Fruit fly (Drosophila melanogaster) whole organism: Measurements from ENCODE around the gene cher.

ENCODE experiments used
- CG8478 ChIP-seq: fragments of >200 bp; optimal IDR thresholded peaks from 2 replicates; lab custom pipeline; 2018; ENCODE audit warnings: inconsistent platforms
- Dll ChIP-seq: fragments of >200 bp; optimal IDR thresholded peaks from 2 replicates; lab custom pipeline; 2017
- EcR ChIP-seq, 2 experiments: fragments of >200 bp; optimal IDR thresholded peaks; 2 replicates each; lab custom pipeline; 2017; ENCODE audit warnings: missing biosample characterization in 2 of 2, missing genetic modification characterization in 2 of 2, missing genetic modification reagents in 2 of 2
- pan ChIP-seq: fragments of >200 bp; optimal IDR thresholded peaks from 2 replicates; lab custom pipeline; 2017
- psq ChIP-seq: fragments of >200 bp; optimal IDR thresholded peaks from 2 replicates; lab custom pipeline; 2017
- usp ChIP-seq: fragments of >200 bp; optimal IDR thresholded peaks from 2 replicates; lab custom pipeline; 2017; ENCODE audit warnings: missing biosample characterization, missing genetic modification characterization, mixed read lengths

The cher gene

DNA sequence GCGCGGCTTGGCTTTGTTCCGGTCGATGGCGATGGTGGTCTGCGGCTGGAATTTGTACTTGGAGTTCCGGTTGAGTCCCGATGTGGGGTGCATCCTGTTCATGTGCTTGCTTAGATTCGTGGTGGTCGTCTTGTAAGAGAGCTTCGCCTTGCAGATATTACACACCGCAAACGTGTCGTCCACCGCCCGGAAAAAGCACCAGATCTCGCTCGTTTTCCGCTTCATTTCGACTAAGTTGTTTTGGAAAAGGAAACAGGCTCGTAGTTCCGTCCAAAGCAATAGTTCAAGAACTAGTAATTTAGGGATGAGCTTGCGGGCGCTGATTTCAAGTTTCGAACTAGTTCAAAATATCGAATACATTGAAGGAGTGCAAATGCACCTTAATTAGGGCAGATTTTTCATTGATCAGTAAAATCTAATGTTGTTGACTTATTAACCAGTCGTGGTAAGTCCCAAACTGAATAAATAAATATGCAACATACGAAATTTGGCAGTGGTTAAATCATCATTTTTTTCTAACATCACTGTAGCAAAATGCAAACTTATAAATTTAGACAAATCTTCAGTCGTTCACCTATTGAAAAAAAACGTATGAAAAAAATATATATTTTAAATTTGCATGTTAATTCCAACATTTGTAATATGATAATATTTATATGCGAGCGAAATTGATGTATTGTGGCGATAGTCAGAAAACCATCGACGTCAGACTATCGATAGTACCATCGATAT lies 82.2 kb downstream of the cher start, which contains the start of the genes bdwf and Patr-1:
Gene bdwf (minus strand): TSS at position 299 of the 732 bp plus-strand sequence.
Gene Patr-1 (plus strand): TSS at position 727 of the 732 bp plus-strand sequence.
- TF ChIP-seq EcR (GFP tag; optimal IDR thresholded peaks at IDR 0.05; lab: Kevin White, UChicago) (no peak), Dll (lab: Kevin White, UChicago) (no peak), pan (lab: Kevin White, UChicago) (no peak), usp (no peak), psq (lab: Kevin White, UChicago) (no peak), CG8478 (lab: Kevin White, UChicago) (no peak)
